Fruit fly (Drosophila melanogaster): ENCODE results near the gene CG15172.

dm6 chr2L:18979407-18979806 is 42.8 kb upstream of the CG15172 start:
- no peak for TF ChIP-seq spab (GFP tag; optimal IDR thresholded peaks at IDR 0.05)
- no peak for TF ChIP-seq acj6 (GFP tag; optimal IDR thresholded peaks at IDR 0.05)
- no peak for TF ChIP-seq CG10631 (GFP tag; optimal IDR thresholded peaks at IDR 0.05)
- no peak for TF ChIP-seq Ets96B (tag; optimal IDR thresholded peaks at IDR 0.05)

Data from whole organism, prepupa.